Fruit fly (Drosophila melanogaster) whole organism, embryonic: ENCODE data around the gene CG7328.

ENCODE experiments used
- Antp ChIP-seq: fragments of 200-800 bp; sonication (Bioruptor generic); optimal IDR thresholded peaks from 3 replicates; lab custom pipeline; 2016; ENCODE audit warnings: missing biosample characterization, missing genetic modification characterization
- Atf6 ChIP-seq: fragments of 200-800 bp; sonication (Bioruptor generic); IDR thresholded peaks from 2 replicates; pipeline ENCODE4 v1.3.6; 2022; ENCODE audit warnings: missing biosample characterization, missing genetic modification characterization
- Blimp-1 ChIP-seq: fragments of 200-800 bp; sonication (Bioruptor generic); optimal IDR thresholded peaks from 3 replicates; lab custom pipeline; 2018; ENCODE audit warnings: missing biosample characterization, missing genetic modification characterization, mild to moderate bottlenecking, moderate library complexity, missing genetic modification reagents
- C15 ChIP-seq: fragments of 200-800 bp; sonication (Bioruptor generic); IDR thresholded peaks from 3 replicates; pipeline ENCODE4 v1.3.6; 2022; ENCODE audit warnings: missing biosample characterization, missing genetic modification characterization
- CG11695 ChIP-seq: fragments of 200-800 bp; sonication (Bioruptor generic); IDR thresholded peaks from 3 replicates; pipeline ENCODE4 v1.3.6; 2022; ENCODE audit warnings: missing biosample characterization, missing genetic modification characterization
- CG12659 ChIP-seq: fragments of 200-800 bp; sonication (Bioruptor generic); optimal IDR thresholded peaks from 3 replicates; lab custom pipeline; 2017; ENCODE audit warnings: mild to moderate bottlenecking, missing biosample characterization, missing genetic modification reagents, missing genetic modification characterization
- CG12769 ChIP-seq: fragments of 200-800 bp; sonication (Bioruptor generic); optimal IDR thresholded peaks from 2 replicates; lab custom pipeline; 2019; ENCODE audit warnings: missing biosample characterization, mild to moderate bottlenecking, missing genetic modification characterization, moderate library complexity
- CG13123 ChIP-seq: fragments of 200-800 bp; sonication (Bioruptor generic); optimal IDR thresholded peaks from 2 replicates; lab custom pipeline; 2016; ENCODE audit warnings: missing biosample characterization, missing genetic modification characterization
- CG1529 ChIP-seq: fragments of 200-800 bp; sonication (Bioruptor generic); optimal IDR thresholded peaks from 3 replicates; lab custom pipeline; 2018; ENCODE audit warnings: missing biosample characterization, missing genetic modification characterization
- CG1832 ChIP-seq: fragments of 200-800 bp; sonication (Bioruptor generic); optimal IDR thresholded peaks from 2 replicates; lab custom pipeline; 2017; ENCODE audit warnings: missing biosample characterization, mild to moderate bottlenecking, missing genetic modification characterization, inconsistent platforms
- CG7839 ChIP-seq: fragments of 200-800 bp; sonication (Bioruptor generic); optimal IDR thresholded peaks from 3 replicates; lab custom pipeline; 2018; ENCODE audit warnings: missing biosample characterization, mild to moderate bottlenecking, missing genetic modification characterization, moderate library complexity
- D ChIP-seq, 2 experiments: fragments of 200-800 bp in 1 of 2; fragments of >200 bp in 1 of 2; sonication (Bioruptor generic) in 1 of 2; optimal IDR thresholded peaks; 2 replicates in 1 of 2; 3 replicates in 1 of 2; lab custom pipeline; 2017; ENCODE audit warnings: mild to moderate bottlenecking in 1 of 2, missing biosample characterization in 1 of 2, missing genetic modification characterization in 1 of 2, missing genetic modification reagents in 1 of 2
- D19B ChIP-seq: fragments of 200-800 bp; sonication (Bioruptor generic); optimal IDR thresholded peaks from 2 replicates; lab custom pipeline; 2017; ENCODE audit warnings: missing biosample characterization, mild to moderate bottlenecking, missing genetic modification characterization
- HLH54F ChIP-seq: fragments of 200-800 bp; sonication (Bioruptor generic); optimal IDR thresholded peaks from 3 replicates; lab custom pipeline; 2016; ENCODE audit warnings: missing biosample characterization, missing genetic modification characterization
- HmgD ChIP-seq: fragments of 200-800 bp; sonication (Bioruptor generic); optimal IDR thresholded peaks from 3 replicates; lab custom pipeline; 2016; ENCODE audit warnings: missing biosample characterization, missing genetic modification characterization
- Hmr ChIP-seq: fragments of 200-800 bp; sonication (Bioruptor generic); optimal IDR thresholded peaks from 3 replicates; lab custom pipeline; 2017; ENCODE audit warnings: mild to moderate bottlenecking, missing biosample characterization, missing genetic modification reagents, missing genetic modification characterization
- Hmx ChIP-seq: fragments of 200-800 bp; sonication (Bioruptor generic); optimal IDR thresholded peaks from 2 replicates; lab custom pipeline; 2016; ENCODE audit warnings: missing biosample characterization, missing genetic modification characterization
- MTF-1 ChIP-seq: fragments of 200-800 bp; sonication (Bioruptor generic); optimal IDR thresholded peaks from 2 replicates; lab custom pipeline; 2018; ENCODE audit warnings: missing biosample characterization, mild to moderate bottlenecking, missing genetic modification characterization, borderline replicate concordance
- Mad ChIP-seq: fragments of 200-800 bp; sonication (Bioruptor generic); optimal IDR thresholded peaks from 2 replicates; lab custom pipeline; 2016; ENCODE audit warnings: missing biosample characterization, missing genetic modification characterization
- Meics ChIP-seq: fragments of 200-800 bp; sonication (Bioruptor generic); optimal IDR thresholded peaks from 2 replicates; lab custom pipeline; 2017; ENCODE audit warnings: missing biosample characterization, mild to moderate bottlenecking, missing genetic modification characterization
- NFAT ChIP-seq: fragments of 200-800 bp; sonication (Bioruptor generic); IDR thresholded peaks from 2 replicates; pipeline ENCODE4 v1.3.6; 2022; ENCODE audit warnings: missing biosample characterization, missing genetic modification characterization
- Nf-YB ChIP-seq: fragments of 200-800 bp; sonication (Bioruptor generic); optimal IDR thresholded peaks from 3 replicates; lab custom pipeline; 2019; ENCODE audit warnings: missing biosample characterization, mild to moderate bottlenecking, missing genetic modification characterization, moderate library complexity
- Nf-YC ChIP-seq: fragments of 200-800 bp; optimal IDR thresholded peaks from 3 replicates; lab custom pipeline; 2019; ENCODE audit warnings: missing biosample characterization, mild to moderate bottlenecking, missing genetic modification characterization, moderate library complexity
- Opbp ChIP-seq: fragments of 200-800 bp; sonication (Bioruptor generic); IDR thresholded peaks from 3 replicates; pipeline ENCODE4 v1.3.6; 2022; ENCODE audit warnings: missing biosample characterization, missing genetic modification characterization; ENCODE audit not compliant: partially characterized antibody
- Ravus ChIP-seq: fragments of 200-800 bp; sonication (Bioruptor generic); IDR thresholded peaks from 2 replicates; pipeline ENCODE4 v1.3.6; 2022; ENCODE audit warnings: missing biosample characterization, missing genetic modification characterization
- Scr ChIP-seq: fragments of 200-800 bp; sonication (Bioruptor generic); IDR thresholded peaks from 2 replicates; pipeline ENCODE4 v1.3.6; 2022; ENCODE audit warnings: missing biosample characterization, missing genetic modification characterization; ENCODE audit not compliant: partially characterized antibody
- Sry-β ChIP-seq: fragments of 200-800 bp; sonication (Bioruptor generic); optimal IDR thresholded peaks from 2 replicates; lab custom pipeline; 2018; ENCODE audit warnings: missing biosample characterization, mild to moderate bottlenecking, missing genetic modification characterization, moderate library complexity
- ap ChIP-seq: fragments of 200-800 bp; sonication (Bioruptor generic); IDR thresholded peaks from 2 replicates; pipeline ENCODE4 v1.3.6; 2022; ENCODE audit warnings: missing biosample characterization, missing genetic modification characterization
- cad ChIP-seq: fragments of >200 bp; optimal IDR thresholded peaks from 2 replicates; lab custom pipeline; 2017; ENCODE audit warnings: missing biosample characterization, missing genetic modification characterization
- cato ChIP-seq: fragments of 200-800 bp; sonication (Bioruptor generic); optimal IDR thresholded peaks from 2 replicates; lab custom pipeline; 2016; ENCODE audit warnings: missing biosample characterization, missing genetic modification characterization, borderline replicate concordance
- chif ChIP-seq, 2 experiments: fragments of 200-800 bp; sonication (Bioruptor generic); optimal IDR thresholded peaks; 3 replicates each; lab custom pipeline; 2016; ENCODE audit warnings: missing biosample characterization in 2 of 2, missing genetic modification characterization in 2 of 2
- crp ChIP-seq, 2 experiments: fragments of 200-800 bp; sonication (Bioruptor generic); optimal IDR thresholded peaks; 2 replicates in 1 of 2; 3 replicates in 1 of 2; lab custom pipeline; 2017; ENCODE audit warnings: missing biosample characterization in 2 of 2, missing genetic modification characterization in 2 of 2, mild to moderate bottlenecking in 1 of 2, moderate library complexity in 1 of 2
- disco-r ChIP-seq: fragments of 200-800 bp; sonication (Bioruptor generic); optimal IDR thresholded peaks from 2 replicates; lab custom pipeline; 2016; ENCODE audit warnings: missing biosample characterization, missing genetic modification characterization
- dm ChIP-seq: fragments of 200-800 bp; sonication (Bioruptor generic); optimal IDR thresholded peaks from 3 replicates; lab custom pipeline; 2016; ENCODE audit warnings: missing biosample characterization, missing genetic modification characterization
- fd3F ChIP-seq: fragments of 200-800 bp; sonication (Bioruptor generic); optimal IDR thresholded peaks from 2 replicates; lab custom pipeline; 2018; ENCODE audit warnings: missing biosample characterization, mild to moderate bottlenecking, missing genetic modification characterization, moderate library complexity
- fd96Cb ChIP-seq: fragments of 200-800 bp; sonication (Bioruptor generic); optimal IDR thresholded peaks from 2 replicates; lab custom pipeline; 2018; ENCODE audit warnings: missing biosample characterization, mild to moderate bottlenecking, missing genetic modification characterization, moderate library complexity
- gce ChIP-seq: fragments of 200-800 bp; sonication (Bioruptor generic); IDR thresholded peaks from 3 replicates; pipeline ENCODE4 v1.3.6; 2022; ENCODE audit warnings: missing biosample characterization, missing genetic modification characterization
- gfzf ChIP-seq: fragments of 200-800 bp; sonication (Bioruptor generic); optimal IDR thresholded peaks from 2 replicates; lab custom pipeline; 2016; ENCODE audit warnings: missing biosample characterization, mild to moderate bottlenecking, missing genetic modification characterization, moderate library complexity
- her ChIP-seq: fragments of 200-800 bp; sonication (Bioruptor generic); optimal IDR thresholded peaks from 2 replicates; lab custom pipeline; 2016; ENCODE audit warnings: missing biosample characterization, missing genetic modification characterization
- jigr1 ChIP-seq: fragments of 200-800 bp; sonication (Bioruptor generic); IDR thresholded peaks from 3 replicates; pipeline ENCODE4 v1.3.6; 2022; ENCODE audit warnings: missing biosample characterization, missing genetic modification characterization
- nmo ChIP-seq: fragments of 200-800 bp; sonication (Bioruptor generic); optimal IDR thresholded peaks from 2 replicates; lab custom pipeline; 2018; ENCODE audit warnings: missing biosample characterization, mild to moderate bottlenecking, missing genetic modification characterization, moderate library complexity
- pb ChIP-seq: fragments of 200-800 bp; sonication (Bioruptor generic); optimal IDR thresholded peaks from 3 replicates; lab custom pipeline; 2016; ENCODE audit warnings: missing biosample characterization, missing genetic modification characterization
- phol ChIP-seq: fragments of 200-800 bp; sonication (Bioruptor generic); optimal IDR thresholded peaks from 3 replicates; lab custom pipeline; 2018; ENCODE audit warnings: missing biosample characterization, mild to moderate bottlenecking, missing genetic modification characterization, moderate library complexity
- pnt ChIP-seq: fragments of 200-800 bp; sonication (Bioruptor generic); optimal IDR thresholded peaks from 3 replicates; lab custom pipeline; 2016; ENCODE audit warnings: missing biosample characterization, missing genetic modification characterization
- pum ChIP-seq: fragments of 200-800 bp; sonication (Bioruptor generic); optimal IDR thresholded peaks from 2 replicates; lab custom pipeline; 2016; ENCODE audit warnings: missing biosample characterization, missing genetic modification characterization
- shn ChIP-seq: fragments of 200-800 bp; sonication (Bioruptor generic); optimal IDR thresholded peaks from 3 replicates; lab custom pipeline; 2016; ENCODE audit warnings: missing biosample characterization, missing genetic modification characterization
- sisA ChIP-seq: fragments of 200-800 bp; sonication (Bioruptor generic); IDR thresholded peaks from 2 replicates; pipeline ENCODE4 v1.3.6; 2022; ENCODE audit warnings: missing biosample characterization, missing genetic modification characterization
- tio ChIP-seq: fragments of 200-800 bp; sonication (Bioruptor generic); optimal IDR thresholded peaks from 2 replicates; lab custom pipeline; 2017; ENCODE audit warnings: missing biosample characterization, missing genetic modification characterization, inconsistent platforms
- ttk ChIP-seq: fragments of 200-800 bp; sonication (Bioruptor generic); IDR thresholded peaks from 2 replicates; pipeline ENCODE4 v2.1.2; 2022; ENCODE audit warnings: missing biosample characterization, missing genetic modification characterization

CG7328 gene

DNA sequence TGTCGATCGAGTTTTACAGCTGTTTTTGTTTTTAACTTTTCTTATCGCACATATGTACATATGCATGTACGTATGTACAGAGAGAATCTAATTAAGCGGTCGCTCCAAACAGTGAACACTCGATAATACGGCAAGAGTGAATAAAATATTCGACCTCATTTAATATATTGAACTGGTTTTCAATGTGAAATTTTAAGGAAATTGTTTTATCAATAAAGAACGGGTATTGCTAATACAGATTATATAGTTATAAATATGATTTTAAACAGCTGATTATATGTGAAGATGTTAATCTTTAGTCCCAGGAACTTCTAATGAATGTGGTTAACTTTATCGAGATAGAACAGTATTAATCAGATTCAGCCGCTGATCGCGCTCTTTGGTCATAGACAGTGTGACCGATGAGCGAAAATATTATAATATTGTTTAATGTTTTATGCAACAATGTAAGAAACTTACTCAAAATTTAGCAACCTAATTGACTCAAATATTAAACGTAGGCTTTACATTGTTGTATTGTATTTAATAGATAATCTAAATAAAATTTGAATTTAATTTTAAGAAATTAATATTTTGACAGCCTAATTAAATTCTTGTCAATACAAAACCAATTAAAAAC is at the start of gene CG7328 (continued):
- TF ChIP-seq Atf6 (GFP tag; lab: Robert Waterston, UW) (peak; percentile 77), Nf-YC (tag; lab: Kevin White, UChicago) (no peak), disco-r (GFP tag; lab: Kevin White, UChicago) (no peak), gfzf (GFP tag; lab: Kevin White, UChicago) (peak; percentile 18), CG13123 (no peak), cad (no peak), ttk (GFP tag; lab: Robert Waterston, UW) (no peak), CG12769 (tag; lab: Kevin White, UChicago) (no peak), Antp (GFP tag; lab: Kevin White, UChicago) (no peak), shn (GFP tag; lab: Kevin White, UChicago) (peak; percentile 36), CG1832 (GFP tag; lab: Kevin White, UChicago) (no peak), sisA (GFP tag; lab: Robert Waterston, UW) (no peak), Mad (GFP tag; lab: Kevin White, UChicago) (no peak), C15 (0 out of 3 replicates have a peak, but pooled peaks have one; percentile 14), jigr1 (GFP tag; lab: Robert Waterston, UW) (no peak), Hmx (GFP tag; lab: Kevin White, UChicago) (no peak), Blimp-1 (GFP tag; lab: Kevin White, UChicago) (no peak), ap (GFP tag; lab: Robert Waterston, UW) (no peak), pb (GFP tag; lab: Kevin White, UChicago) (no peak), dm (GFP tag; lab: Kevin White, UChicago) (no peak), HmgD (GFP tag; lab: Kevin White, UChicago) (no peak), Nf-YB (GFP tag; lab: Kevin White, UChicago) (no peak), CG12659 (no peak), Meics (GFP tag; lab: Kevin White, UChicago) (peak; percentile 57), Ravus (GFP tag; lab: Robert Waterston, UW) (no peak), CG11695 (GFP tag; lab: Robert Waterston, UW) (peak; percentile 66; the same call in 2 of the 3 replicates), fd96Cb (tag; lab: Kevin White, UChicago) (peak; percentile 0), pnt (no peak), crp (GFP tag; optimal IDR thresholded peaks at IDR 0.05; lab: Kevin White, UChicago) (peak in 1 of 2 experiments; percentile 56), phol (tag; lab: Kevin White, UChicago) (no peak), chif (GFP tag; optimal IDR thresholded peaks at IDR 0.05; lab: Kevin White, UChicago) (peak in 1 of 2 experiments; percentile 45), Sry-β (no peak), HLH54F (GFP tag; lab: Kevin White, UChicago) (peak; percentile 39), her (GFP tag; lab: Kevin White, UChicago) (no peak), cato (GFP tag; lab: Kevin White, UChicago) (peak; percentile 5), Hmr (GFP tag; lab: Kevin White, UChicago) (peak; percentile 63), CG7839 (no peak), CG1529 (no peak), NFAT (GFP tag; lab: Robert Waterston, UW) (no peak), tio (GFP tag; lab: Kevin White, UChicago) (no peak), gce (GFP tag; lab: Robert Waterston, UW) (peak; percentile 11; the same call in 1 of the 3 replicates), MTF-1 (GFP tag; lab: Kevin White, UChicago) (no peak), Scr (no peak), pum (GFP tag; lab: Kevin White, UChicago) (no peak), D19B (no peak), nmo (GFP tag; lab: Kevin White, UChicago) (peak; percentile 65), fd3F (GFP tag; lab: Kevin White, UChicago) (peak; percentile 71), Opbp (no peak), D (optimal IDR thresholded peaks at IDR 0.05; lab: Kevin White, UChicago) (no peak), D (GFP tag; optimal IDR thresholded peaks at IDR 0.05; lab: Kevin White, UChicago) (no peak)
